Worm (Caenorhabditis elegans) whole organism, L3 larva: ENCODE measurements around the gene pfd-2.

Experiments
- ceh-16 ChIP-seq: sonication (generic microtip); optimal IDR thresholded peaks from 2 replicates; lab custom pipeline; 2017; ENCODE audit warnings: missing biosample characterization, missing genetic modification characterization
- nhr-28 ChIP-seq: fragments of 150-350 bp; optimal IDR thresholded peaks from 2 replicates; lab custom pipeline; 2014; ENCODE audit warnings: missing biosample characterization, missing genetic modification characterization

ce11 chrII:4312115-4312514 is 14.4 kb upstream of the pfd-2 start, which contains the start of gene plep-1:
- TF ChIP-seq nhr-28 (tag; lab: Kevin White, UChicago): no peak
- TF ChIP-seq ceh-16 (tag; lab: Kevin White, UChicago): no peak
